Worm (Caenorhabditis elegans) whole organism, mixed stage, embryonic: ENCODE results near the gene fem-2.

ENCODE experiments used
- M03D4.4 ChIP-seq: sonication (generic microtip); optimal IDR thresholded peaks from 2 replicates; lab custom pipeline; 2017; ENCODE audit warnings: mild to moderate bottlenecking, missing genetic modification characterization, missing compliant biosample characterization
- bed-3 ChIP-seq: fragments of 200-800 bp; sonication (Bioruptor generic); optimal IDR thresholded peaks from 3 replicates; lab custom pipeline; 2018; ENCODE audit warnings: mild to moderate bottlenecking, missing genetic modification characterization, moderate library complexity, missing compliant biosample characterization
- blmp-1 ChIP-seq: fragments of 150-350 bp; optimal IDR thresholded peaks from 2 replicates; lab custom pipeline; 2014; ENCODE audit warnings: missing biosample characterization, missing genetic modification characterization
- ceh-39 ChIP-seq: fragments of 150-350 bp; optimal IDR thresholded peaks from 2 replicates; lab custom pipeline; 2014; ENCODE audit warnings: missing biosample characterization, missing genetic modification characterization
- ceh-43 ChIP-seq: fragments of 200-800 bp; sonication (Bioruptor generic); optimal IDR thresholded peaks from 2 replicates; lab custom pipeline; 2018; ENCODE audit warnings: mild to moderate bottlenecking, missing genetic modification characterization, moderate library complexity, missing compliant biosample characterization
- ceh-83 ChIP-seq: fragments of 200-800 bp; sonication (Bioruptor generic); optimal IDR thresholded peaks from 2 replicates; lab custom pipeline; 2018; ENCODE audit warnings: mild to moderate bottlenecking, missing genetic modification characterization, missing compliant biosample characterization
- ces-1 ChIP-seq: fragments of 150-350 bp; optimal IDR thresholded peaks from 2 replicates; lab custom pipeline; 2014; ENCODE audit warnings: missing biosample characterization, missing genetic modification reagents, missing genetic modification characterization
- cnd-1 ChIP-seq: fragments of 200-800 bp; sonication (Bioruptor generic); optimal IDR thresholded peaks from 2 replicates; lab custom pipeline; 2018; ENCODE audit warnings: mild to moderate bottlenecking, missing genetic modification characterization, missing compliant biosample characterization
- drap-1 ChIP-seq: fragments of 200-800 bp; sonication (Bioruptor generic); optimal IDR thresholded peaks from 3 replicates; lab custom pipeline; 2018; ENCODE audit warnings: mild to moderate bottlenecking, missing genetic modification characterization, missing compliant biosample characterization
- elt-1 ChIP-seq: sonication (generic microtip); optimal IDR thresholded peaks from 2 replicates; lab custom pipeline; 2017; ENCODE audit warnings: missing genetic modification characterization, mild to moderate bottlenecking, missing compliant biosample characterization, antibody characterized with exemption, moderate library complexity, borderline replicate concordance; ENCODE audit not compliant: insufficient read depth
- elt-3 ChIP-seq: fragments of 150-350 bp; optimal IDR thresholded peaks from 2 replicates; lab custom pipeline; 2014; ENCODE audit warnings: missing biosample characterization, missing genetic modification characterization
- flh-1 ChIP-seq: fragments of 200-800 bp; sonication (Bioruptor generic); optimal IDR thresholded peaks from 2 replicates; lab custom pipeline; 2018; ENCODE audit warnings: mild to moderate bottlenecking, missing genetic modification characterization, moderate library complexity, missing compliant biosample characterization
- ham-2 ChIP-seq: fragments of 200-800 bp; sonication (Bioruptor generic); optimal IDR thresholded peaks from 2 replicates; lab custom pipeline; 2018; ENCODE audit warnings: mild to moderate bottlenecking, missing genetic modification characterization, missing compliant biosample characterization
- hlh-1 ChIP-seq: fragments of 150-350 bp; optimal IDR thresholded peaks from 2 replicates; lab custom pipeline; 2014; ENCODE audit warnings: missing biosample characterization, missing genetic modification reagents, missing genetic modification characterization
- lin-13 ChIP-seq: fragments of 150-350 bp; optimal IDR thresholded peaks from 2 replicates; lab custom pipeline; 2014; ENCODE audit warnings: missing biosample characterization, missing genetic modification characterization
- lin-32 ChIP-seq: fragments of 200-800 bp; sonication (Bioruptor generic); optimal IDR thresholded peaks from 2 replicates; lab custom pipeline; 2018; ENCODE audit warnings: mild to moderate bottlenecking, missing genetic modification characterization, missing compliant biosample characterization
- lsy-2 ChIP-seq: fragments of 150-350 bp; optimal IDR thresholded peaks from 2 replicates; lab custom pipeline; 2014; ENCODE audit warnings: missing biosample characterization, missing genetic modification characterization
- mab-5 ChIP-seq: fragments of 150-350 bp; optimal IDR thresholded peaks from 2 replicates; lab custom pipeline; 2014; ENCODE audit warnings: missing biosample characterization, missing genetic modification characterization
- mep-1 ChIP-seq: fragments of 150-350 bp; optimal IDR thresholded peaks from 2 replicates; lab custom pipeline; 2017; ENCODE audit warnings: missing biosample characterization, missing genetic modification reagents, missing genetic modification characterization, inconsistent platforms
- mls-2 ChIP-seq: sonication (generic microtip); optimal IDR thresholded peaks from 2 replicates; lab custom pipeline; 2016; ENCODE audit warnings: mild to moderate bottlenecking, missing genetic modification characterization, moderate library complexity, missing compliant biosample characterization
- nhr-12 ChIP-seq: fragments of 150-350 bp; optimal IDR thresholded peaks from 2 replicates; lab custom pipeline; 2014; ENCODE audit warnings: missing biosample characterization, missing genetic modification characterization
- nhr-2 ChIP-seq: fragments of 150-350 bp; optimal IDR thresholded peaks from 2 replicates; lab custom pipeline; 2014; ENCODE audit warnings: missing biosample characterization, missing genetic modification characterization
- nhr-237 ChIP-seq: fragments of 150-350 bp; optimal IDR thresholded peaks from 2 replicates; lab custom pipeline; 2014; ENCODE audit warnings: missing biosample characterization, missing genetic modification characterization
- nhr-28 ChIP-seq: fragments of 150-350 bp; optimal IDR thresholded peaks from 2 replicates; lab custom pipeline; 2014; ENCODE audit warnings: missing biosample characterization, missing genetic modification characterization
- nhr-76 ChIP-seq: sonication (generic microtip); optimal IDR thresholded peaks from 2 replicates; lab custom pipeline; 2017; ENCODE audit warnings: missing biosample characterization, missing genetic modification characterization
- pha-4 ChIP-seq: fragments of 150-350 bp; optimal IDR thresholded peaks from 2 replicates; lab custom pipeline; 2018; ENCODE audit warnings: missing biosample characterization, missing genetic modification reagents, missing genetic modification characterization
- sem-2 ChIP-seq: fragments of 200-800 bp; sonication (Bioruptor generic); optimal IDR thresholded peaks from 2 replicates; lab custom pipeline; 2018; ENCODE audit warnings: mild to moderate bottlenecking, missing genetic modification characterization, missing compliant biosample characterization
- snpc-4 ChIP-seq: fragments of 150-350 bp; optimal IDR thresholded peaks from 2 replicates; lab custom pipeline; 2014; ENCODE audit warnings: missing biosample characterization, missing genetic modification characterization
- sptf-1 ChIP-seq: sonication (generic microtip); optimal IDR thresholded peaks from 2 replicates; lab custom pipeline; 2017; ENCODE audit warnings: mild to moderate bottlenecking, missing genetic modification characterization, moderate library complexity, missing compliant biosample characterization
- tbx-8 ChIP-seq: fragments of 200-800 bp; sonication (Bioruptor generic); optimal IDR thresholded peaks from 2 replicates; lab custom pipeline; 2018; ENCODE audit warnings: mild to moderate bottlenecking, missing genetic modification characterization, moderate library complexity, missing compliant biosample characterization
- unc-120 ChIP-seq: sonication (generic microtip); optimal IDR thresholded peaks from 2 replicates; lab custom pipeline; 2017; ENCODE audit warnings: missing genetic modification characterization, missing compliant biosample characterization; ENCODE audit not compliant: poor library complexity, severe bottlenecking
- unc-39 ChIP-seq: fragments of 150-350 bp; optimal IDR thresholded peaks from 2 replicates; lab custom pipeline; 2014; ENCODE audit warnings: missing biosample characterization, missing genetic modification characterization
- unc-62 ChIP-seq: fragments of 150-350 bp; optimal IDR thresholded peaks from 2 replicates; lab custom pipeline; 2014; ENCODE audit warnings: missing biosample characterization, missing genetic modification reagents, missing genetic modification characterization
- zip-8 ChIP-seq: fragments of 150-350 bp; optimal IDR thresholded peaks from 2 replicates; lab custom pipeline; 2014; ENCODE audit warnings: missing biosample characterization, missing genetic modification characterization
- ztf-11 ChIP-seq: fragments of 150-350 bp; optimal IDR thresholded peaks from 2 replicates; lab custom pipeline; 2014; ENCODE audit warnings: missing biosample characterization, missing genetic modification characterization

Gene fem-2

ce11 chrIII:605415-606054 lies 28.9 kb downstream of the fem-2 start, which contains the start of the genes Y55B1AR.4 and ttr-7:
Gene Y55B1AR.4, minus strand, starts transcription at chrIII:605515.
Gene ttr-7, plus strand, starts transcription at chrIII:606004.
- TF ChIP-seq snpc-4: no peak
- no peak for TF ChIP-seq cnd-1 (tag; lab: Kevin White, UChicago)
- no peak for TF ChIP-seq sptf-1 (tag; lab: Kevin White, UChicago)
- TF ChIP-seq hlh-1: no peak
- TF ChIP-seq nhr-12 (tag; lab: Kevin White, UChicago): no peak

ce11 chrIII:600316-600932 lies 34.0 kb downstream of the fem-2 start, which contains the start of gene lec-6:
Gene lec-6, minus strand, starts transcription at chrIII:600366.
- TF ChIP-seq blmp-1 (tag; lab: Kevin White, UChicago) (no peak), sem-2 (no peak), drap-1 (GFP tag; lab: Kevin White, UChicago) (no peak), ztf-11 (tag; lab: Kevin White, UChicago) (no peak), unc-39 (no peak), bed-3 (GFP tag; lab: Kevin White, UChicago) (no peak), zip-8 (no peak)

ce11 chrIII:599279-599678 lies 35.1 kb downstream of the fem-2 start:
- no peak for TF ChIP-seq unc-62 (GFP tag; lab: Kevin White, UChicago)
- no peak for TF ChIP-seq unc-39
- no peak for TF ChIP-seq zip-8
- TF ChIP-seq M03D4.4 (tag; lab: Kevin White, UChicago): no peak
- no peak for TF ChIP-seq ceh-83 (GFP tag; lab: Kevin White, UChicago)
- no peak for TF ChIP-seq mab-5 (tag; lab: Kevin White, UChicago)
- no peak for TF ChIP-seq lsy-2 (tag; lab: Kevin White, UChicago)
- TF ChIP-seq snpc-4: no peak
- TF ChIP-seq sptf-1 (tag; lab: Kevin White, UChicago): no peak
- no peak for TF ChIP-seq mls-2 (tag; lab: Kevin White, UChicago)
- no peak for TF ChIP-seq blmp-1 (tag; lab: Kevin White, UChicago)
- no peak for TF ChIP-seq ham-2 (GFP tag; lab: Kevin White, UChicago)
- no peak for TF ChIP-seq hlh-1
- TF ChIP-seq mep-1 (tag; lab: Kevin White, UChicago): no peak
- TF ChIP-seq tbx-8: no peak
- TF ChIP-seq ceh-43 (GFP tag; lab: Kevin White, UChicago): no peak
- TF ChIP-seq ztf-11 (tag; lab: Kevin White, UChicago): no peak

- TF ChIP-seq mep-1 (tag; lab: Kevin White, UChicago) (no peak), nhr-237 (tag; lab: Kevin White, UChicago) (no peak), drap-1 (GFP tag; lab: Kevin White, UChicago) (no peak), unc-120 (tag; lab: Kevin White, UChicago) (no peak), ham-2 (GFP tag; lab: Kevin White, UChicago) (no peak), lin-32 (no peak), nhr-76 (tag; lab: Kevin White, UChicago) (no peak), ceh-39 (tag; lab: Kevin White, UChicago) (no peak), mab-5 (tag; lab: Kevin White, UChicago) (no peak), flh-1 (no peak), elt-1 (no peak), elt-3 (tag; lab: Kevin White, UChicago) (no peak), snpc-4 (no peak)
These were observed 35.7 kb downstream of the fem-2 start, which contains the start of gene Y55B1AR.2 for ce11 chrIII:598687-599086. Gene Y55B1AR.2, minus strand, starts transcription at chrIII:598787.

- TF ChIP-seq unc-62 (GFP tag; lab: Kevin White, UChicago) (no peak), snpc-4 (no peak), ceh-39 (tag; lab: Kevin White, UChicago) (no peak), mls-2 (tag; lab: Kevin White, UChicago) (peak; percentile 64), ces-1 (GFP tag; lab: Kevin White, UChicago) (peak; percentile 91), flh-1 (no peak), elt-3 (tag; lab: Kevin White, UChicago) (no peak), mab-5 (tag; lab: Kevin White, UChicago) (no peak), mep-1 (tag; lab: Kevin White, UChicago) (peak; percentile 60), blmp-1 (tag; lab: Kevin White, UChicago) (no peak), lin-13 (no peak), bed-3 (GFP tag; lab: Kevin White, UChicago) (no peak), elt-1 (no peak), cnd-1 (tag; lab: Kevin White, UChicago) (no peak), drap-1 (GFP tag; lab: Kevin White, UChicago) (no peak), tbx-8 (no peak), sptf-1 (tag; lab: Kevin White, UChicago) (peak; percentile 43), ham-2 (GFP tag; lab: Kevin White, UChicago) (peak; percentile 97), pha-4 (tag; lab: Kevin White, UChicago) (peak; percentile 39), nhr-76 (tag; lab: Kevin White, UChicago) (no peak), ceh-43 (GFP tag; lab: Kevin White, UChicago) (no peak), hlh-1 (peak; percentile 9), nhr-28 (no peak), nhr-12 (tag; lab: Kevin White, UChicago) (no peak), nhr-2 (tag; lab: Kevin White, UChicago) (no peak), lin-32 (no peak), lsy-2 (tag; lab: Kevin White, UChicago) (no peak), ceh-83 (GFP tag; lab: Kevin White, UChicago) (no peak), unc-39 (no peak), unc-120 (tag; lab: Kevin White, UChicago) (no peak), sem-2 (no peak), ztf-11 (tag; lab: Kevin White, UChicago) (peak; percentile 43), nhr-237 (tag; lab: Kevin White, UChicago) (peak; percentile 20)
These were observed 36.3 kb downstream of the fem-2 start for ce11 chrIII:598168-598567.
